Fruit fly (Drosophila melanogaster) whole organism, adult: ENCODE data around the gene CG13926.
A peak's percentile ranks its signal among the peaks of the same experiment; 100 is the strongest.

Source experiments
- CG11617 ChIP-seq: fragments of 200-800 bp; sonication (Bioruptor generic); optimal IDR thresholded peaks from 2 replicates; lab custom pipeline; 2017; ENCODE audit warnings: mild to moderate bottlenecking, missing biosample characterization, missing genetic modification reagents, missing genetic modification characterization
- CG12768 ChIP-seq: fragments of 200-800 bp; sonication (Bioruptor generic); optimal IDR thresholded peaks from 2 replicates; lab custom pipeline; 2017; ENCODE audit warnings: missing biosample characterization, missing genetic modification characterization, mild to moderate bottlenecking, moderate library complexity, missing genetic modification reagents
- CG14711 ChIP-seq: fragments of 200-800 bp; sonication (Bioruptor generic); optimal IDR thresholded peaks from 2 replicates; lab custom pipeline; 2018; ENCODE audit warnings: missing biosample characterization, mild to moderate bottlenecking, missing genetic modification characterization, moderate library complexity
- CG1620 ChIP-seq: fragments of 200-800 bp; sonication (Bioruptor generic); optimal IDR thresholded peaks from 2 replicates; lab custom pipeline; 2016; ENCODE audit warnings: missing biosample characterization, missing genetic modification characterization
- CG33017 ChIP-seq: fragments of 200-800 bp; sonication (Bioruptor generic); optimal IDR thresholded peaks from 2 replicates; lab custom pipeline; 2018; ENCODE audit warnings: missing biosample characterization, mild to moderate bottlenecking, missing genetic modification characterization, moderate library complexity
- CG5204 ChIP-seq: fragments of 200-800 bp; sonication (Bioruptor generic); optimal IDR thresholded peaks from 2 replicates; lab custom pipeline; 2016; ENCODE audit warnings: missing biosample characterization, missing genetic modification characterization
- CG7045 ChIP-seq: fragments of 200-800 bp; sonication (Bioruptor generic); optimal IDR thresholded peaks from 2 replicates; lab custom pipeline; 2017; ENCODE audit warnings: missing biosample characterization, mild to moderate bottlenecking, missing genetic modification characterization
- CG7101 ChIP-seq: fragments of 200-800 bp; sonication (Bioruptor generic); optimal IDR thresholded peaks from 2 replicates; lab custom pipeline; 2018; ENCODE audit warnings: missing biosample characterization, mild to moderate bottlenecking, missing genetic modification characterization, moderate library complexity
- Clk ChIP-seq: fragments of 200-800 bp; sonication (Bioruptor generic); optimal IDR thresholded peaks from 2 replicates; lab custom pipeline; 2017; ENCODE audit warnings: missing biosample characterization, missing genetic modification characterization
- Crg-1 ChIP-seq: fragments of 200-800 bp; sonication (Bioruptor generic); optimal IDR thresholded peaks from 2 replicates; lab custom pipeline; 2016; ENCODE audit warnings: missing biosample characterization, missing genetic modification characterization
- Hr96 ChIP-seq: fragments of 200-800 bp; sonication (Bioruptor generic); optimal IDR thresholded peaks from 2 replicates; lab custom pipeline; 2016; ENCODE audit warnings: missing biosample characterization, missing genetic modification characterization
- Mnt ChIP-seq: fragments of 200-800 bp; sonication (Bioruptor generic); optimal IDR thresholded peaks from 2 replicates; lab custom pipeline; 2016; ENCODE audit warnings: missing biosample characterization, mild to moderate bottlenecking, missing genetic modification characterization
- bab1 ChIP-seq: fragments of 200-800 bp; sonication (Bioruptor generic); optimal IDR thresholded peaks from 3 replicates; lab custom pipeline; 2019; ENCODE audit warnings: missing biosample characterization, mild to moderate bottlenecking, missing genetic modification characterization, moderate library complexity
- cic ChIP-seq: fragments of 200-800 bp; sonication (Bioruptor generic); optimal IDR thresholded peaks from 2 replicates; lab custom pipeline; 2017; ENCODE audit warnings: missing biosample characterization, mild to moderate bottlenecking, missing genetic modification characterization, moderate library complexity
- cnc ChIP-seq, 2 experiments: fragments of >200 bp; optimal IDR thresholded peaks; 2 replicates each; lab custom pipeline; 2017
- kay ChIP-seq: fragments of 200-800 bp; sonication (Bioruptor generic); peaks from one replicate; lab custom pipeline; 2016; ENCODE audit warnings: missing biosample characterization, missing genetic modification characterization, borderline replicate concordance
- ovo ChIP-seq: fragments of 200-800 bp; sonication (Bioruptor generic); optimal IDR thresholded peaks from 2 replicates; lab custom pipeline; 2016; ENCODE audit warnings: missing biosample characterization, missing genetic modification characterization
- pad ChIP-seq: fragments of 200-800 bp; sonication (Bioruptor generic); optimal IDR thresholded peaks from 3 replicates; lab custom pipeline; 2017; ENCODE audit warnings: missing biosample characterization, missing genetic modification characterization, mild to moderate bottlenecking, moderate library complexity, missing genetic modification reagents
- tj ChIP-seq: fragments of 200-800 bp; sonication (Bioruptor generic); optimal IDR thresholded peaks from 3 replicates; lab custom pipeline; 2017; ENCODE audit warnings: missing biosample characterization, mild to moderate bottlenecking, missing genetic modification characterization, moderate library complexity
- toe ChIP-seq: fragments of 200-800 bp; sonication (Bioruptor generic); optimal IDR thresholded peaks from 2 replicates; lab custom pipeline; 2016; ENCODE audit warnings: missing biosample characterization, missing genetic modification characterization

The CG13926 gene

dm6 chr3L:1579169-1579853 lies 38.6 kb downstream of the CG13926 start:
- peak; percentile 72 for TF ChIP-seq kay (GFP tag; lab: Kevin White, UChicago)
- TF ChIP-seq Mnt = no peak
- peak; percentile 24 for TF ChIP-seq CG12768 (GFP tag; lab: Kevin White, UChicago)
- no peak for TF ChIP-seq CG33017 (tag; lab: Kevin White, UChicago)
- TF ChIP-seq ovo (GFP tag; lab: Kevin White, UChicago) = no peak
- TF ChIP-seq CG1620 (GFP tag; lab: Kevin White, UChicago) = no peak
- no peak for TF ChIP-seq bab1 (GFP tag; lab: Kevin White, UChicago)
- TF ChIP-seq pad (GFP tag; lab: Kevin White, UChicago) = no peak
- TF ChIP-seq tj (GFP tag; lab: Kevin White, UChicago) = peak; percentile 87
- TF ChIP-seq CG5204 = no peak
- peak; percentile 46 for TF ChIP-seq CG14711 (tag; lab: Kevin White, UChicago)
- TF ChIP-seq cic (GFP tag; lab: Kevin White, UChicago) = no peak
- TF ChIP-seq CG7101 (tag; lab: Kevin White, UChicago) = peak; percentile 39
- no peak for TF ChIP-seq Clk
- no peak for TF ChIP-seq Crg-1 (GFP tag; lab: Kevin White, UChicago)

- TF ChIP-seq tj (GFP tag; lab: Kevin White, UChicago) = no peak
- TF ChIP-seq Mnt = no peak
- TF ChIP-seq cnc (optimal IDR thresholded peaks at IDR 0.05; lab: Kevin White, UChicago) = no peak
- no peak for TF ChIP-seq CG5204
- TF ChIP-seq CG7045 (GFP tag; lab: Kevin White, UChicago) = no peak
- peak; percentile 82 for TF ChIP-seq pad (GFP tag; lab: Kevin White, UChicago)
Measured at dm6 chr3L:1578391-1578948, 39.5 kb downstream of the CG13926 start.

dm6 chr3L:1577338-1577737 lies 40.6 kb downstream of the CG13926 start:
- TF ChIP-seq CG14711 (tag; lab: Kevin White, UChicago) (no peak), pad (GFP tag; lab: Kevin White, UChicago) (peak; percentile 27)

dm6 chr3L:1576489-1577106 lies 41.4 kb downstream of the CG13926 start, which contains the start of gene CG13917:
Gene CG13917, plus strand, starts transcription at chr3L:1576699.
- TF ChIP-seq pad (GFP tag; lab: Kevin White, UChicago) (peak; percentile 71), tj (GFP tag; lab: Kevin White, UChicago) (peak; percentile 9), kay (GFP tag; lab: Kevin White, UChicago) (no peak), bab1 (GFP tag; lab: Kevin White, UChicago) (peak; percentile 65)

dm6 chr3L:1575731-1576376 lies 42.1 kb downstream of the CG13926 start:
- no peak for TF ChIP-seq cnc (optimal IDR thresholded peaks at IDR 0.05; lab: Kevin White, UChicago)
- TF ChIP-seq bab1 (GFP tag; lab: Kevin White, UChicago) = no peak
- TF ChIP-seq CG1620 (GFP tag; lab: Kevin White, UChicago) = no peak
- no peak for TF ChIP-seq Clk
- TF ChIP-seq cic (GFP tag; lab: Kevin White, UChicago) = no peak
- TF ChIP-seq CG12768 (GFP tag; lab: Kevin White, UChicago) = no peak
- TF ChIP-seq Mnt = no peak
- no peak for TF ChIP-seq CG7101 (tag; lab: Kevin White, UChicago)
- TF ChIP-seq CG14711 (tag; lab: Kevin White, UChicago) = no peak
- TF ChIP-seq Hr96 (GFP tag; lab: Kevin White, UChicago) = no peak

- TF ChIP-seq kay (GFP tag; lab: Kevin White, UChicago) (no peak), Hr96 (GFP tag; lab: Kevin White, UChicago) (no peak), cic (GFP tag; lab: Kevin White, UChicago) (no peak), pad (GFP tag; lab: Kevin White, UChicago) (no peak), Mnt (no peak), toe (GFP tag; lab: Kevin White, UChicago) (no peak), ovo (GFP tag; lab: Kevin White, UChicago) (no peak), tj (GFP tag; lab: Kevin White, UChicago) (no peak), CG7045 (GFP tag; lab: Kevin White, UChicago) (no peak), Crg-1 (GFP tag; lab: Kevin White, UChicago) (no peak), CG12768 (GFP tag; lab: Kevin White, UChicago) (no peak), cnc (optimal IDR thresholded peaks at IDR 0.05; lab: Kevin White, UChicago) (no peak), CG11617 (no peak)
Measured at dm6 chr3L:1573191-1573590, 44.8 kb downstream of the CG13926 start.
